Fruit fly (Drosophila melanogaster) whole organism, embryonic: ENCODE data around the gene Dhc93AB.

ENCODE experiments used
- Bgb ChIP-seq: fragments of 200-800 bp; sonication (Bioruptor generic); IDR thresholded peaks from 2 replicates; pipeline ENCODE4 v1.3.6; 2022; ENCODE audit warnings: missing biosample characterization, missing genetic modification characterization; ENCODE audit not compliant: partially characterized antibody
- CG18599 ChIP-seq: fragments of 200-800 bp; sonication (Bioruptor generic); optimal IDR thresholded peaks from 3 replicates; lab custom pipeline; 2017; ENCODE audit warnings: missing biosample characterization, missing genetic modification characterization, mild to moderate bottlenecking, moderate library complexity, missing genetic modification reagents
- CG6689 ChIP-seq: fragments of 200-800 bp; sonication (Bioruptor generic); IDR thresholded peaks from 2 replicates; pipeline ENCODE4 v1.3.6; 2022; ENCODE audit warnings: missing biosample characterization, missing genetic modification characterization
- CG9215 ChIP-seq: fragments of 200-800 bp; sonication (Bioruptor generic); IDR thresholded peaks from 2 replicates; pipeline ENCODE4 v1.3.6; 2022; ENCODE audit warnings: missing biosample characterization, missing genetic modification characterization
- Dref ChIP-seq: fragments of 200-800 bp; sonication (Bioruptor generic); IDR thresholded peaks from 2 replicates; pipeline ENCODE4 v1.3.6; 2022; ENCODE audit warnings: missing biosample characterization, missing genetic modification characterization
- E2f2 ChIP-seq: fragments of 200-800 bp; sonication (Bioruptor generic); IDR thresholded peaks from 2 replicates; pipeline ENCODE4 v1.3.6; 2022; ENCODE audit warnings: missing biosample characterization, missing genetic modification characterization
- cas ChIP-seq: fragments of 200-800 bp; sonication (Bioruptor generic); IDR thresholded peaks from 2 replicates; pipeline ENCODE4 v1.3.6; 2022; ENCODE audit warnings: missing biosample characterization, missing genetic modification characterization
- lmd ChIP-seq: fragments of 200-800 bp; sonication (Bioruptor generic); IDR thresholded peaks from 2 replicates; pipeline ENCODE4 v1.3.6; 2022; ENCODE audit warnings: missing biosample characterization, missing genetic modification characterization

dm6 chr3R:21046927-21047326 is 4.6 kb upstream of the Dhc93AB start, which contains the start of gene CG31207:
- TF ChIP-seq CG6689 (GFP tag; lab: Robert Waterston, UW) (no peak), lmd (GFP tag; lab: Robert Waterston, UW) (no peak), cas (no peak), CG18599 (GFP tag; lab: Kevin White, UChicago) (no peak), CG9215 (GFP tag; lab: Robert Waterston, UW) (no peak), Dref (no peak), E2f2 (GFP tag; lab: Robert Waterston, UW) (no peak), Bgb (GFP tag; lab: Robert Waterston, UW) (no peak)
